Worm (Caenorhabditis elegans): ENCODE results near the gene srw-24.

DNA sequence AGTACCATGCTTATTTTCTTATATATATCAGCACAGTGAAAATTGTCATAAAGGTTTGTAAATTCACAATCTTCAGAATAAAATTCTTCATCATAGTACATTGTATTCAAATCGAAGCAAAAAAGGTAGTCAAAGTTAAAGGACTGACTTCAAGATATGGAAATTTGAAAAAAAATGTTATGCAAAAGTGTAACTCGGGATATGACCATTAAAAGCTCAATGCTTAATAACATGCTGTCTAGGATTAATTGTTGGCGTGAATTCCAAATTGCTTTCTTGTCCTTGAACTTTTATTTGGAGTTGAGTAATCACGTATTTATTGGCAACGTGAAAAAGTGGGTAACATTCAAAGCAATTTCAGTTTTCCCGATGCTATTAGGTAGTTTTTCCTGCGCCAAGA is 51.0 kb downstream of the srw-24 start, which contains the start of gene srw-16:
- no peak for TF ChIP-seq snpc-4 (tag; optimal IDR thresholded peaks at IDR 0.05)
- no peak for TF ChIP-seq mab-5 (tag; optimal IDR thresholded peaks at IDR 0.05)
